Fruit fly (Drosophila melanogaster): ENCODE data around the gene CG33333.

CG33333 gene

dm6 chr3R:17377503-17377902, 39.8 kb upstream of the CG33333 start (continued):
- TF ChIP-seq Nf-YC (tag; optimal IDR thresholded peaks at IDR 0.05) (peak; percentile 37), vvl (GFP tag; IDR thresholded peaks at IDR 0.05) (peak; percentile 45; the same call in 1 of the 2 replicates), seq (GFP tag; IDR thresholded peaks at IDR 0.05) (no peak), sob (GFP tag; IDR thresholded peaks at IDR 0.05) (no peak), disco-r (GFP tag; optimal IDR thresholded peaks at IDR 0.05) (no peak), Hr78 (GFP tag; optimal IDR thresholded peaks at IDR 0.05) (peak in 1 of 2 experiments; percentile 37), CG6175 (GFP tag; IDR thresholded peaks at IDR 0.05) (no peak), Blimp-1 (GFP tag; optimal IDR thresholded peaks at IDR 0.05) (peak; percentile 97), Deaf1 (tag; optimal IDR thresholded peaks at IDR 0.05) (peak; percentile 75), CG13287 (GFP tag; IDR thresholded peaks at IDR 0.05; ENCODE audit: partially characterized antibody) (peak; percentile 16; the same call in 1 of the 2 replicates), CG9727 (GFP tag; optimal IDR thresholded peaks at IDR 0.05) (no peak), CG5180 (GFP tag; optimal IDR thresholded peaks at IDR 0.05) (no peak), vnd (GFP tag; IDR thresholded peaks at IDR 0.05; ENCODE audit: partially characterized antibody) (no peak), BtbVII (GFP tag; optimal IDR thresholded peaks at IDR 0.05) (no peak), slp2 (GFP tag; optimal IDR thresholded peaks at IDR 0.05) (no peak), CG7987 (GFP tag; optimal IDR thresholded peaks at IDR 0.05) (no peak), corto (GFP tag; optimal IDR thresholded peaks at IDR 0.05) (no peak), ftz-f1 (GFP tag; optimal IDR thresholded peaks at IDR 0.05) (peak; percentile 67), CG6272 (GFP tag; IDR thresholded peaks at IDR 0.05) (no peak), CG3726 (GFP tag; IDR thresholded peaks at IDR 0.05) (no peak), emc (GFP tag; optimal IDR thresholded peaks at IDR 0.05) (no peak), Ets65A (GFP tag) (peak; percentile 2), CG8765 (GFP tag; IDR thresholded peaks at IDR 0.05) (no peak), CG15073 (GFP tag; optimal IDR thresholded peaks at IDR 0.05) (no peak)

- no peak for TF ChIP-seq kni (GFP tag; optimal IDR thresholded peaks at IDR 0.05)
- peak; percentile 36 for TF ChIP-seq CG6689 (GFP tag; IDR thresholded peaks at IDR 0.05)
- no peak for TF ChIP-seq luna (GFP tag; optimal IDR thresholded peaks at IDR 0.05)
- TF ChIP-seq Lhr (GFP tag; optimal IDR thresholded peaks at IDR 0.05), result no peak
- TF ChIP-seq al (GFP tag; IDR thresholded peaks at IDR 0.05), result 0 out of 2 replicates have a peak, but pooled peaks have one; percentile 6
- TF ChIP-seq Ada2b (GFP tag; IDR thresholded peaks at IDR 0.05), result peak; percentile 17; the same call in 1 of the 2 replicates
- 0 out of 2 replicates have a peak, but pooled peaks have one; percentile 19 for TF ChIP-seq ro (GFP tag; IDR thresholded peaks at IDR 0.05)
- TF ChIP-seq slbo (GFP tag; IDR thresholded peaks at IDR 0.05), result peak; percentile 37; the same call in 1 of the 2 replicates
- peak; percentile 26 for TF ChIP-seq phol (tag; optimal IDR thresholded peaks at IDR 0.05)
- peak; percentile 44; the same call in 1 of the 3 replicates for TF ChIP-seq row (GFP tag; IDR thresholded peaks at IDR 0.05)
- TF ChIP-seq CG9609 (GFP tag; optimal IDR thresholded peaks at IDR 0.05), result no peak
- TF ChIP-seq CG16779 (GFP tag; IDR thresholded peaks at IDR 0.05), result no peak
- peak; percentile 35 for TF ChIP-seq CG7839 (tag; optimal IDR thresholded peaks at IDR 0.05)
- peak; percentile 23; the same call in 1 of the 2 replicates for TF ChIP-seq CG14441 (GFP tag; IDR thresholded peaks at IDR 0.05)
- TF ChIP-seq z (GFP tag; IDR thresholded peaks at IDR 0.05), result no peak
- no peak for TF ChIP-seq Ravus (GFP tag; IDR thresholded peaks at IDR 0.05)
- TF ChIP-seq sisA (GFP tag; IDR thresholded peaks at IDR 0.05), result 0 out of 2 replicates have a peak, but pooled peaks have one; percentile 5
- TF ChIP-seq nmo (GFP tag; optimal IDR thresholded peaks at IDR 0.05), result peak; percentile 23
- TF ChIP-seq esg (GFP tag; conservative IDR thresholded peaks at IDR 0.05), result peak; percentile 51
- peak; percentile 43; the same call in 1 of the 3 replicates for TF ChIP-seq CG17361 (GFP tag; IDR thresholded peaks at IDR 0.05)
- TF ChIP-seq CG3407 (GFP tag; optimal IDR thresholded peaks at IDR 0.05), result no peak
- TF ChIP-seq Eip74EF (GFP tag; optimal IDR thresholded peaks at IDR 0.05), result no peak
- 0 out of 2 replicates have a peak, but pooled peaks have one; percentile 31 for TF ChIP-seq Ptx1 (GFP tag; IDR thresholded peaks at IDR 0.05)
- TF ChIP-seq CG30403 (GFP tag; optimal IDR thresholded peaks at IDR 0.05), result peak; percentile 32
- TF ChIP-seq fd96Cb (tag; optimal IDR thresholded peaks at IDR 0.05), result peak; percentile 10
- no peak for TF ChIP-seq CG6175 (GFP tag; IDR thresholded peaks at IDR 0.05)
- no peak for TF ChIP-seq Dip2 (GFP tag; IDR thresholded peaks at IDR 0.05)
- no peak for TF ChIP-seq danr (GFP tag; IDR thresholded peaks at IDR 0.05)
These were observed 38.2 kb upstream of the CG33333 start for dm6 chr3R:17379051-17379450.

Measured in whole organism, embryonic.